Fruit fly (Drosophila melanogaster) whole organism, prepupa: ENCODE data around the gene Nhe3.

Experiments used
- Blimp-1 ChIP-seq: fragments of 200-800 bp; sonication (Bioruptor generic); optimal IDR thresholded peaks from 3 replicates; lab custom pipeline; 2017; ENCODE audit warnings: missing biosample characterization, missing genetic modification characterization, mild to moderate bottlenecking, moderate library complexity, missing genetic modification reagents
- CG10631 ChIP-seq: fragments of 200-800 bp; sonication (Bioruptor generic); optimal IDR thresholded peaks from 2 replicates; lab custom pipeline; 2016; ENCODE audit warnings: missing biosample characterization, missing genetic modification characterization
- CG10669 ChIP-seq: fragments of 200-800 bp; sonication (Bioruptor generic); optimal IDR thresholded peaks from 3 replicates; lab custom pipeline; 2018; ENCODE audit warnings: missing biosample characterization, mild to moderate bottlenecking, missing genetic modification characterization, moderate library complexity
- CG11762 ChIP-seq: fragments of 200-800 bp; sonication (Bioruptor generic); optimal IDR thresholded peaks from 3 replicates; lab custom pipeline; 2016; ENCODE audit warnings: missing biosample characterization, missing genetic modification characterization; ENCODE audit not compliant: insufficient read depth
- CG31627 ChIP-seq: fragments of 200-800 bp; sonication (Bioruptor generic); optimal IDR thresholded peaks from 3 replicates; lab custom pipeline; 2016; ENCODE audit warnings: missing biosample characterization, missing genetic modification characterization
- CG6276 ChIP-seq: fragments of 200-800 bp; sonication (Bioruptor generic); optimal IDR thresholded peaks from 2 replicates; lab custom pipeline; 2017; ENCODE audit warnings: missing biosample characterization, mild to moderate bottlenecking, missing genetic modification characterization
- CG6792 ChIP-seq: fragments of 200-800 bp; sonication (Bioruptor generic); optimal IDR thresholded peaks from 3 replicates; lab custom pipeline; 2016; ENCODE audit warnings: missing biosample characterization, missing genetic modification characterization
- CG6808 ChIP-seq: fragments of 200-800 bp; sonication (Bioruptor generic); optimal IDR thresholded peaks from 3 replicates; lab custom pipeline; 2017; ENCODE audit warnings: missing biosample characterization, missing genetic modification characterization, mild to moderate bottlenecking, moderate library complexity, missing genetic modification reagents
- CG7368 ChIP-seq: fragments of 200-800 bp; sonication (Bioruptor generic); optimal IDR thresholded peaks from 3 replicates; lab custom pipeline; 2016; ENCODE audit warnings: missing biosample characterization, missing genetic modification characterization
- CG8319 ChIP-seq: fragments of 200-800 bp; sonication (Bioruptor generic); optimal IDR thresholded peaks from 3 replicates; lab custom pipeline; 2016; ENCODE audit warnings: missing biosample characterization, missing genetic modification characterization
- CG8632 ChIP-seq: fragments of 200-800 bp; sonication (Bioruptor generic); optimal IDR thresholded peaks from 3 replicates; lab custom pipeline; 2016; ENCODE audit warnings: missing biosample characterization, missing genetic modification characterization
- CG9139 ChIP-seq: fragments of 200-800 bp; sonication (Bioruptor generic); optimal IDR thresholded peaks from 3 replicates; lab custom pipeline; 2017; ENCODE audit warnings: missing biosample characterization, mild to moderate bottlenecking, missing genetic modification characterization
- Eip75B ChIP-seq: fragments of 200-800 bp; sonication (Bioruptor generic); optimal IDR thresholded peaks from 3 replicates; lab custom pipeline; 2016; ENCODE audit warnings: missing biosample characterization, missing genetic modification characterization
- Eip78C ChIP-seq: fragments of 200-800 bp; sonication (Bioruptor generic); peaks from one replicate; lab custom pipeline; 2016; ENCODE audit warnings: missing biosample characterization, missing genetic modification characterization
- Eip93F ChIP-seq: fragments of 200-800 bp; sonication (Bioruptor generic); optimal IDR thresholded peaks from 2 replicates; lab custom pipeline; 2016; ENCODE audit warnings: missing biosample characterization, mild to moderate bottlenecking, missing genetic modification characterization
- Hr4 ChIP-seq: fragments of 200-800 bp; sonication (Bioruptor generic); optimal IDR thresholded peaks from 3 replicates; lab custom pipeline; 2016; ENCODE audit warnings: missing biosample characterization, missing genetic modification characterization
- Lpt ChIP-seq: fragments of 200-800 bp; sonication (Bioruptor generic); optimal IDR thresholded peaks from 3 replicates; lab custom pipeline; 2016; ENCODE audit warnings: missing biosample characterization, missing genetic modification characterization
- Sox102F ChIP-seq: fragments of 200-800 bp; sonication (Bioruptor generic); optimal IDR thresholded peaks from 2 replicates; lab custom pipeline; 2016; ENCODE audit warnings: missing biosample characterization, mild to moderate bottlenecking, missing genetic modification characterization
- Sox14 ChIP-seq: fragments of 200-800 bp; sonication (Bioruptor generic); optimal IDR thresholded peaks from 3 replicates; lab custom pipeline; 2016; ENCODE audit warnings: missing biosample characterization, missing genetic modification characterization
- achi ChIP-seq: fragments of 200-800 bp; sonication (Bioruptor generic); optimal IDR thresholded peaks from 3 replicates; lab custom pipeline; 2016; ENCODE audit warnings: missing biosample characterization, missing genetic modification characterization
- dac ChIP-seq: fragments of 200-800 bp; sonication (Bioruptor generic); optimal IDR thresholded peaks from 2 replicates; lab custom pipeline; 2017; ENCODE audit warnings: missing biosample characterization, mild to moderate bottlenecking, missing genetic modification characterization
- eg ChIP-seq: fragments of 200-800 bp; sonication (Bioruptor generic); IDR thresholded peaks from 3 replicates; pipeline ENCODE4 v1.3.6; 2022; ENCODE audit warnings: missing biosample characterization, missing genetic modification characterization
- esn ChIP-seq: fragments of 200-800 bp; sonication (Bioruptor generic); optimal IDR thresholded peaks from 2 replicates; lab custom pipeline; 2016; ENCODE audit warnings: missing biosample characterization, mild to moderate bottlenecking, missing genetic modification characterization, moderate library complexity
- fd85E ChIP-seq: fragments of 200-800 bp; sonication (Bioruptor generic); optimal IDR thresholded peaks from 3 replicates; lab custom pipeline; 2016; ENCODE audit warnings: missing biosample characterization, missing genetic modification characterization
- lz ChIP-seq: fragments of 200-800 bp; sonication (Bioruptor generic); optimal IDR thresholded peaks from 3 replicates; lab custom pipeline; 2016; ENCODE audit warnings: missing biosample characterization, missing genetic modification characterization
- salr ChIP-seq, 2 experiments: fragments of 200-800 bp; sonication (Bioruptor generic); optimal IDR thresholded peaks; 3 replicates each; lab custom pipeline; 2016 to 2018; ENCODE audit warnings: missing biosample characterization in 2 of 2, missing genetic modification characterization in 2 of 2, mild to moderate bottlenecking in 1 of 2
- ss ChIP-seq, 2 experiments: fragments of 200-800 bp; sonication (Bioruptor generic); optimal IDR thresholded peaks; 2 replicates in 1 of 2; 3 replicates in 1 of 2; lab custom pipeline; 2017 to 2018; ENCODE audit warnings: mild to moderate bottlenecking in 2 of 2, missing biosample characterization in 2 of 2, missing genetic modification characterization in 2 of 2, moderate library complexity in 1 of 2
- svp ChIP-seq: fragments of 200-800 bp; sonication (Bioruptor generic); peaks from one replicate; lab custom pipeline; 2016; ENCODE audit warnings: missing biosample characterization, missing genetic modification characterization
- vri ChIP-seq: fragments of 200-800 bp; sonication (Bioruptor generic); optimal IDR thresholded peaks from 3 replicates; lab custom pipeline; 2016; ENCODE audit warnings: missing biosample characterization, mild to moderate bottlenecking, missing genetic modification characterization

The Nhe3 gene

dm6 chr2L:6667719-6668325, 16.3 kb downstream of the Nhe3 start, which contains the start of gene Galt (continued):
- TF ChIP-seq ss (GFP tag; optimal IDR thresholded peaks at IDR 0.05; lab: Kevin White, UChicago) (peak in 1 of 2 experiments; percentile 64), lz (GFP tag; lab: Kevin White, UChicago) (peak; percentile 49), CG10669 (GFP tag; lab: Kevin White, UChicago) (no peak), Blimp-1 (GFP tag; lab: Kevin White, UChicago) (no peak), Eip93F (GFP tag; lab: Kevin White, UChicago) (no peak), Sox14 (GFP tag; lab: Kevin White, UChicago) (peak; percentile 31), dac (GFP tag; lab: Kevin White, UChicago) (no peak), CG6276 (GFP tag; lab: Kevin White, UChicago) (no peak), CG8319 (no peak), eg (GFP tag; lab: Robert Waterston, UW) (no peak; the same call in 2 of the 3 replicates), CG7368 (GFP tag; lab: Kevin White, UChicago) (no peak), Lpt (GFP tag; lab: Kevin White, UChicago) (no peak), CG11762 (GFP tag; lab: Kevin White, UChicago) (no peak), Eip75B (peak; percentile 42), esn (peak; percentile 67), fd85E (GFP tag; lab: Kevin White, UChicago) (no peak), CG6808 (GFP tag; lab: Kevin White, UChicago) (no peak), Hr4 (GFP tag; lab: Kevin White, UChicago) (no peak), CG6792 (GFP tag; lab: Kevin White, UChicago) (peak; percentile 36), salr (GFP tag; optimal IDR thresholded peaks at IDR 0.05; lab: Kevin White, UChicago) (no peak), CG31627 (GFP tag; lab: Kevin White, UChicago) (peak; percentile 8)
- TF ChIP-seq, all 60 proteins: peak for 27

dm6 chr2L:6663562-6664051, 20.6 kb downstream of the Nhe3 start, which contains the start of the genes CG13771, CG34310 and cup:
CG13771 (minus strand) TSS chr2L:6663612.
CG34310 (plus strand) TSS chr2L:6663664.
cup (plus strand) TSS chr2L:6663664.
- TF ChIP-seq Lpt (GFP tag; lab: Kevin White, UChicago) (no peak), CG10631 (no peak), CG8632 (no peak), Eip78C (GFP tag; lab: Kevin White, UChicago) (peak; percentile 54), CG9139 (GFP tag; lab: Kevin White, UChicago) (no peak)
- TF ChIP-seq, all 60 proteins: peak for 1

dm6 chr2L:6657969-6658748, 26.0 kb downstream of the Nhe3 start, which contains the start of the genes CG31636 and Ube4A:
CG31636 (minus strand) TSS chr2L:6658152.
Ube4A (plus strand) TSS chr2L:6658517.
- TF ChIP-seq svp (peak; percentile 100), vri (GFP tag; lab: Kevin White, UChicago) (peak; percentile 82), eg (GFP tag; lab: Robert Waterston, UW) (no peak)
- TF ChIP-seq, all 60 proteins: peak for 2

dm6 chr2L:6656264-6656676, 27.9 kb downstream of the Nhe3 start, which contains the start of gene CG31633:
CG31633 (minus strand) TSS chr2L:6656321.
- TF ChIP-seq achi (GFP tag; lab: Kevin White, UChicago) (peak; percentile 92), Sox102F (GFP tag; lab: Kevin White, UChicago) (no peak)
